Worm (Caenorhabditis elegans): ENCODE results near the gene F09E5.7.

The F09E5.7 gene

DNA sequence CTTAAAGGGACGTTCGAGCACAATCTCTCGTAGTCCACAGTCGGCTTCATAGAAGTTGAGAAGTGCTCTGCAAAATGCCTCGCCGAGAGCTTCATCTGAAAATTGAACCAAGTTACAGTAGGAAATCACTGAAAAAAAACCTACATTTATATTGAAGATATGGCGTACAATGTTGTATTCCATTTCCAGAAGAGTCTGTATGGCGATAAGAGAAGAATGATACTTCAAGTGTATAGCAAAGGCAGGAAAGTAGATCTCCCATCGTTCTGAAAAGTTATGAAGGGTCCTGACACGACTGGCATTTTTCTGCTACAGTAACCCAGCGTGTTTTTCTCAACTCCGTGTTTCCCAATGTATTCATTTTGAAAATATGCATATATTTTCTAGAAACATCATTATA lies 32.4 kb downstream of the F09E5.7 start:
- TF ChIP-seq elt-1 (tag; optimal IDR thresholded peaks at IDR 0.05) (no peak), sma-9 (GFP tag; optimal IDR thresholded peaks at IDR 0.05) (no peak), sma-9 (tag; optimal IDR thresholded peaks at IDR 0.05) (no peak), nhr-25 (tag; optimal IDR thresholded peaks at IDR 0.05) (no peak), snpc-4 (tag; optimal IDR thresholded peaks at IDR 0.05) (no peak), fos-1 (tag; optimal IDR thresholded peaks at IDR 0.05) (no peak), ceh-16 (tag; optimal IDR thresholded peaks at IDR 0.05) (no peak), sma-3 (GFP tag; optimal IDR thresholded peaks at IDR 0.05) (no peak), aly-2 (tag; optimal IDR thresholded peaks at IDR 0.05) (no peak), nhr-11 (tag; optimal IDR thresholded peaks at IDR 0.05) (no peak)

DNA sequence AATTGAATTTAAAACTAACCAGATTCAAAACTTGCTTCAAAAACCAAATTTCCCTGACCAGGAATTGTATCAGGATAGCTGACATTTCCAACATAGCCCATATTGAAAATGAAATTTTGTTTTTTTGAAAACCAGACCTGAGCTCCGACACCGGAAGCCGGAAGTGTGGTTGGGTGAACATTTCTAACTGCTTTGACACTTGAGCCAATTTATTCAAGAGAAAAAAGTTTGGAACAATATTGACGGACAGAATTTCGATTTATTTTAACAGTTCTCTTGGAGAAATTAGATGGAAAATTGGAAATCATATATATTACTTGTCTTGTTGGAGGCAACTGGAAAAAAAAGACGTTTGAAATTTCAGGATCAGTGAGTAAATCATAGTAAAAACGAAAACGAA lies 35.3 kb downstream of the F09E5.7 start, which contains the start of gene ccpp-6:
Gene ccpp-6, minus strand, starts transcription at position 101 of the 400 bp plus-strand sequence.
- TF ChIP-seq nhr-10 (tag; optimal IDR thresholded peaks at IDR 0.05) = no peak
- no peak for TF ChIP-seq nhr-21 (tag; optimal IDR thresholded peaks at IDR 0.05)
- TF ChIP-seq elt-3 (tag; optimal IDR thresholded peaks at IDR 0.05) = no peak
- TF ChIP-seq nhr-77 (tag; optimal IDR thresholded peaks at IDR 0.05) = no peak
- TF ChIP-seq lin-11 (tag; optimal IDR thresholded peaks at IDR 0.05) = no peak
- TF ChIP-seq dmd-4 (tag; optimal IDR thresholded peaks at IDR 0.05) = no peak
- no peak for TF ChIP-seq nhr-25 (tag; optimal IDR thresholded peaks at IDR 0.05)
- TF ChIP-seq ceh-82 (tag; optimal IDR thresholded peaks at IDR 0.05) = no peak
- no peak for TF ChIP-seq zag-1 (tag; optimal IDR thresholded peaks at IDR 0.05)
- TF ChIP-seq ZK546.5 (tag; optimal IDR thresholded peaks at IDR 0.05) = no peak
- TF ChIP-seq nhr-129 (tag; optimal IDR thresholded peaks at IDR 0.05) = no peak
- TF ChIP-seq sem-4 (tag; optimal IDR thresholded peaks at IDR 0.05) = no peak
- TF ChIP-seq elt-1 (tag; optimal IDR thresholded peaks at IDR 0.05) = no peak
- no peak for TF ChIP-seq lsy-2 (tag; optimal IDR thresholded peaks at IDR 0.05)
- no peak for TF ChIP-seq blmp-1 (tag; optimal IDR thresholded peaks at IDR 0.05; ENCODE audit: insufficient read depth)

- TF ChIP-seq sma-9 (GFP tag; optimal IDR thresholded peaks at IDR 0.05) = no peak
- no peak for TF ChIP-seq sma-9 (tag; optimal IDR thresholded peaks at IDR 0.05)
- TF ChIP-seq egl-27 (tag; optimal IDR thresholded peaks at IDR 0.05) = no peak
- TF ChIP-seq skn-1 (tag; optimal IDR thresholded peaks at IDR 0.05) = no peak
- no peak for TF ChIP-seq mbf-1 (tag; optimal IDR thresholded peaks at IDR 0.05)
- no peak for TF ChIP-seq nhr-21 (tag; optimal IDR thresholded peaks at IDR 0.05)
- TF ChIP-seq lin-13 (GFP tag; optimal IDR thresholded peaks at IDR 0.05) = no peak
- TF ChIP-seq alr-1 (tag; optimal IDR thresholded peaks at IDR 0.05) = no peak
- no peak for TF ChIP-seq nhr-12 (tag; optimal IDR thresholded peaks at IDR 0.05)
- TF ChIP-seq ztf-11 (tag; optimal IDR thresholded peaks at IDR 0.05) = no peak
- no peak for TF ChIP-seq elt-3 (tag; optimal IDR thresholded peaks at IDR 0.05)
- no peak for TF ChIP-seq ztf-1 (GFP tag; conservative IDR thresholded peaks at IDR 0.05)
- TF ChIP-seq mdl-1 (tag; optimal IDR thresholded peaks at IDR 0.05) = no peak
- no peak for TF ChIP-seq fos-1 (tag; optimal IDR thresholded peaks at IDR 0.05)
- no peak for TF ChIP-seq nhr-25 (tag; optimal IDR thresholded peaks at IDR 0.05)
- no peak for TF ChIP-seq blmp-1 (tag; optimal IDR thresholded peaks at IDR 0.05; ENCODE audit: insufficient read depth)
Measured at ce11 chrII:5388786-5389421, 37.0 kb downstream of the F09E5.7 start, which contains the start of gene rsp-4. rsp-4 (minus strand) TSS chrII:5388836.

DNA sequence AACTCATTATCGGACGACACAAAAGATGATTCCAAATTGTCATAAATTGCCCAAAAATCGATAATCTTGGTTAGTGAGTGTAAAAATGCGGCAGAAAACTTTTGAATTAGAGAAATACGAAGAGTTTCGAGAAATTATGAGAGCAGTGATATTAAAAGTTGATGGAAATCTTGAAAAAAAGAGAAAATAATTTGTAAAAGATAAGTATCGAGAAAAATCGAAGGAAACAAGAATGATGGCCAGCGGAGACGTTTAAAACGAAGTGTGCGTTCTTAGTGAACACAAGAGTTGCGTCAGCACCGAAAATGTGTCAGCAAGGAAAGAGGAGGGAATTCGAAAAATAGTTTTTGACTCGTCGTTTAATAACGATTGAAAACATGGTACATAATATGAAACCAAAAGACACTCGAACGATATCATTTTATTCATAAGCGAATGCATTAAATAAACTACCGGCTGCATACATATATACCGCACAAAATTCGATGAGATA lies 38.0 kb downstream of the F09E5.7 start, which contains the start of gene ndx-6:
Gene ndx-6, minus strand, starts transcription at position 51 of the 493 bp plus-strand sequence.
- TF ChIP-seq blmp-1 (tag; optimal IDR thresholded peaks at IDR 0.05; ENCODE audit: insufficient read depth) (peak; percentile 56), lin-13 (GFP tag; optimal IDR thresholded peaks at IDR 0.05) (peak; percentile 83), mab-5 (tag; optimal IDR thresholded peaks at IDR 0.05) (peak; percentile 84), nhr-77 (tag; optimal IDR thresholded peaks at IDR 0.05) (peak; percentile 74), egl-27 (tag; optimal IDR thresholded peaks at IDR 0.05) (peak; percentile 36), fos-1 (tag; optimal IDR thresholded peaks at IDR 0.05) (peak; percentile 85), mbf-1 (tag; optimal IDR thresholded peaks at IDR 0.05) (no peak), nhr-6 (tag; optimal IDR thresholded peaks at IDR 0.05) (peak; percentile 79), crh-2 (tag; optimal IDR thresholded peaks at IDR 0.05) (peak; percentile 90), nhr-25 (tag; optimal IDR thresholded peaks at IDR 0.05) (peak; percentile 85), ama-1 (optimal IDR thresholded peaks at IDR 0.05) (peak; percentile 62), snpc-4 (tag; optimal IDR thresholded peaks at IDR 0.05) (peak; percentile 80), ceh-16 (tag; optimal IDR thresholded peaks at IDR 0.05) (peak; percentile 68), lin-39 (tag; optimal IDR thresholded peaks at IDR 0.05) (no peak), nhr-10 (tag; optimal IDR thresholded peaks at IDR 0.05) (no peak), nhr-23 (tag; optimal IDR thresholded peaks at IDR 0.05) (no peak), ztf-11 (tag; optimal IDR thresholded peaks at IDR 0.05) (no peak), ztf-4 (tag; optimal IDR thresholded peaks at IDR 0.05) (peak; percentile 73), unc-55 (GFP tag; optimal IDR thresholded peaks at IDR 0.05) (peak; percentile 95), sma-3 (GFP tag; optimal IDR thresholded peaks at IDR 0.05) (peak; percentile 88), skn-1 (tag; optimal IDR thresholded peaks at IDR 0.05) (peak; percentile 37), C34F6.9 (tag; optimal IDR thresholded peaks at IDR 0.05) (peak; percentile 88), R02D3.7 (tag; optimal IDR thresholded peaks at IDR 0.05) (peak; percentile 40), lin-11 (tag; optimal IDR thresholded peaks at IDR 0.05) (peak; percentile 45), nhr-237 (tag; optimal IDR thresholded peaks at IDR 0.05) (no peak), gmeb-1 (tag; optimal IDR thresholded peaks at IDR 0.05) (peak; percentile 98), sem-4 (tag; optimal IDR thresholded peaks at IDR 0.05) (peak; percentile 60), nhr-21 (tag; optimal IDR thresholded peaks at IDR 0.05) (peak; percentile 70), F13H6.1 (tag; optimal IDR thresholded peaks at IDR 0.05) (peak; percentile 81), lsy-2 (tag; optimal IDR thresholded peaks at IDR 0.05) (peak; percentile 79 to 93), nhr-129 (tag; optimal IDR thresholded peaks at IDR 0.05) (peak; percentile 92)
